Worm (Caenorhabditis elegans): Measurements from ENCODE around the gene gst-14.

DNA sequence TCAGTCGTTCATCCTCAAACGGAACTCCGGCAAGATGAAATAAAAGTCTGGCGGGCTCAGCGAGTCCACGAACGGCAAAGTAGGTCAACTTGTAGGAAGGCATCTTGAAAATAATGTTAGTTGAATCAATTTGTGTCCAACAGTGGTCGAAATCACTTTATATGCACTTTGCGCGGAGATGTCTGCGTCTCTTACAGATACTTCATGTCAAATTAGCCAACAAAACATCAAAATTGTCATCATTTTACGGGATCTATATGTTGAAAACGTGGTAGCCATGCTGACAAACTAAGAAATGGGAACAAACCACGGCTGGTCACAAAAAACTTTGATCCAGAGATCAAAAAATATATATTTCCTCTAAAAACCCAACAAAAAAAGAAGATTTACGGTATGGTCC is 1.9 kb upstream of the gst-14 start, which contains the start of gene gst-12:
- TF ChIP-seq ama-1 (optimal IDR thresholded peaks at IDR 0.05) (no peak), flt-1 (GFP tag; IDR thresholded peaks at IDR 0.05) (no peak), hnd-1 (tag; optimal IDR thresholded peaks at IDR 0.05) (no peak), pes-1 (GFP tag; IDR thresholded peaks at IDR 0.05) (no peak), ceh-13 (GFP tag; optimal IDR thresholded peaks at IDR 0.05) (no peak), B0310.2 (tag; optimal IDR thresholded peaks at IDR 0.05) (no peak), hmg-4 (GFP tag; optimal IDR thresholded peaks at IDR 0.05) (no peak), sea-1 (GFP tag; conservative IDR thresholded peaks at IDR 0.05) (no peak), scrt-1 (GFP tag; IDR thresholded peaks at IDR 0.05) (no peak), ceh-36 (tag; optimal IDR thresholded peaks at IDR 0.05) (no peak), aly-1 (tag; optimal IDR thresholded peaks at IDR 0.05) (no peak), tbx-11 (GFP tag; IDR thresholded peaks at IDR 0.05) (no peak)
